Fruit fly (Drosophila melanogaster) whole organism, embryonic: ENCODE results near the gene Cyfip.

Source experiments
- ATbp ChIP-seq: fragments of 200-800 bp; sonication (Bioruptor generic); optimal IDR thresholded peaks from 2 replicates; lab custom pipeline; 2017; ENCODE audit warnings: missing biosample characterization, mild to moderate bottlenecking, missing genetic modification characterization, missing genetic modification reagents
- Aef1 ChIP-seq: fragments of 200-800 bp; sonication (Bioruptor generic); IDR thresholded peaks from 3 replicates; pipeline ENCODE4 v1.3.6; 2022; ENCODE audit warnings: missing biosample characterization, missing genetic modification characterization
- Asciz ChIP-seq: fragments of 200-800 bp; sonication (Bioruptor generic); optimal IDR thresholded peaks from 2 replicates; lab custom pipeline; 2017; ENCODE audit warnings: missing biosample characterization, mild to moderate bottlenecking, missing genetic modification characterization, missing genetic modification reagents
- Awh ChIP-seq: fragments of 200-800 bp; sonication (Bioruptor generic); IDR thresholded peaks from 2 replicates; pipeline ENCODE4, ENCODE4 v1.3.6; 2022; ENCODE audit warnings: missing biosample characterization, missing genetic modification characterization
- CG11398 ChIP-seq: fragments of 200-800 bp; sonication (Bioruptor generic); optimal IDR thresholded peaks from 2 replicates; lab custom pipeline; 2016; ENCODE audit warnings: missing biosample characterization, missing genetic modification characterization
- CG11456 ChIP-seq: fragments of 200-800 bp; sonication (Bioruptor generic); IDR thresholded peaks from 3 replicates; pipeline ENCODE4 v1.3.6; 2022; ENCODE audit warnings: missing biosample characterization, missing genetic modification characterization
- CG13624 ChIP-seq: fragments of 200-800 bp; sonication (Bioruptor generic); optimal IDR thresholded peaks from 2 replicates; lab custom pipeline; 2016; ENCODE audit warnings: missing biosample characterization, missing genetic modification characterization
- CG14710 ChIP-seq: fragments of 200-800 bp; sonication (Bioruptor generic); optimal IDR thresholded peaks from 3 replicates; lab custom pipeline; 2019; ENCODE audit warnings: missing biosample characterization, mild to moderate bottlenecking, missing genetic modification characterization, moderate library complexity
- CG15073 ChIP-seq: fragments of 200-800 bp; sonication (Bioruptor generic); optimal IDR thresholded peaks from 2 replicates; lab custom pipeline; 2016; ENCODE audit warnings: missing biosample characterization, missing genetic modification characterization
- CG15601 ChIP-seq: fragments of 200-800 bp; sonication (Bioruptor generic); optimal IDR thresholded peaks from 3 replicates; lab custom pipeline; 2019; ENCODE audit warnings: missing biosample characterization, mild to moderate bottlenecking, missing genetic modification characterization, moderate library complexity
- CG1602 ChIP-seq: fragments of 200-800 bp; sonication (Bioruptor generic); optimal IDR thresholded peaks from 3 replicates; lab custom pipeline; 2016; ENCODE audit warnings: missing biosample characterization, missing genetic modification characterization
- CG17912 ChIP-seq: fragments of 200-800 bp; sonication (Bioruptor generic); optimal IDR thresholded peaks from 2 replicates; lab custom pipeline; 2018; ENCODE audit warnings: missing biosample characterization, mild to moderate bottlenecking, missing genetic modification characterization
- CG18476 ChIP-seq: fragments of 200-800 bp; sonication (Bioruptor generic); optimal IDR thresholded peaks from 2 replicates; lab custom pipeline; 2016; ENCODE audit warnings: missing biosample characterization, mild to moderate bottlenecking, missing genetic modification characterization
- CG32772 ChIP-seq: fragments of 200-800 bp; sonication (Bioruptor generic); IDR thresholded peaks from 2 replicates; pipeline ENCODE4 v1.3.6; 2022; ENCODE audit warnings: missing biosample characterization, missing genetic modification characterization
- CG4404 ChIP-seq: fragments of 200-800 bp; sonication (Bioruptor generic); IDR thresholded peaks from 2 replicates; pipeline ENCODE4 v1.3.6; 2022; ENCODE audit warnings: missing biosample characterization, missing genetic modification characterization
- CkIIα-i1 ChIP-seq: fragments of 200-800 bp; sonication (Bioruptor generic); IDR thresholded peaks from 2 replicates; pipeline ENCODE4 v1.3.6; 2022; ENCODE audit warnings: missing biosample characterization, missing genetic modification characterization
- D19A ChIP-seq: fragments of 200-800 bp; optimal IDR thresholded peaks from 3 replicates; lab custom pipeline; 2019; ENCODE audit warnings: missing biosample characterization, mild to moderate bottlenecking, missing genetic modification characterization, moderate library complexity
- Dfd ChIP-seq, 2 experiments: fragments of >200 bp; optimal IDR thresholded peaks; 2 replicates each; lab custom pipeline; 2017; ENCODE audit warnings: missing biosample characterization in 2 of 2, missing genetic modification characterization in 2 of 2
- Ets65A ChIP-seq: fragments of 200-800 bp; sonication (Bioruptor generic); peaks from one replicate; lab custom pipeline; 2016; ENCODE audit warnings: missing biosample characterization, missing genetic modification characterization
- H2.0 ChIP-seq: fragments of 200-800 bp; sonication (Bioruptor generic); IDR thresholded peaks from 2 replicates; pipeline ENCODE4 v1.3.6; 2022; ENCODE audit warnings: missing biosample characterization, missing genetic modification characterization
- HLH54F ChIP-seq: fragments of 200-800 bp; sonication (Bioruptor generic); optimal IDR thresholded peaks from 3 replicates; lab custom pipeline; 2016; ENCODE audit warnings: missing biosample characterization, missing genetic modification characterization
- Mad ChIP-seq: fragments of 200-800 bp; sonication (Bioruptor generic); optimal IDR thresholded peaks from 2 replicates; lab custom pipeline; 2016; ENCODE audit warnings: missing biosample characterization, missing genetic modification characterization
- Med ChIP-seq: fragments of 200-800 bp; sonication (Bioruptor generic); peaks from one replicate; lab custom pipeline; 2016; ENCODE audit warnings: missing biosample characterization, missing genetic modification characterization, mild to moderate bottlenecking, inconsistent platforms, moderate library complexity
- Meics ChIP-seq: fragments of 200-800 bp; sonication (Bioruptor generic); optimal IDR thresholded peaks from 2 replicates; lab custom pipeline; 2017; ENCODE audit warnings: missing biosample characterization, mild to moderate bottlenecking, missing genetic modification characterization
- Myb ChIP-seq: fragments of 200-800 bp; sonication (Bioruptor generic); optimal IDR thresholded peaks from 2 replicates; lab custom pipeline; 2016; ENCODE audit warnings: missing biosample characterization, missing genetic modification characterization
- Optix ChIP-seq: fragments of 200-800 bp; sonication (Bioruptor generic); IDR thresholded peaks from 3 replicates; pipeline ENCODE4 v1.3.6; 2022; ENCODE audit warnings: missing biosample characterization, missing genetic modification characterization
- PHDP ChIP-seq: fragments of 200-800 bp; sonication (Bioruptor generic); optimal IDR thresholded peaks from 3 replicates; lab custom pipeline; 2018; ENCODE audit warnings: missing biosample characterization, mild to moderate bottlenecking, missing genetic modification characterization, moderate library complexity
- Trl ChIP-seq, 3 experiments: fragments of >200 bp in 2 of 3; fragments of 200-800 bp in 1 of 3; sonication (Bioruptor generic) in 1 of 3; optimal IDR thresholded peaks; 2 replicates in 1 of 3; 3 replicates in 2 of 3; lab custom pipeline; 2016 to 2017; ENCODE audit warnings: missing biosample characterization in 1 of 3, missing genetic modification characterization in 1 of 3
- Xbp1 ChIP-seq: fragments of 200-800 bp; sonication (Bioruptor generic); optimal IDR thresholded peaks from 3 replicates; lab custom pipeline; 2016; ENCODE audit warnings: missing biosample characterization, mild to moderate bottlenecking, missing genetic modification characterization
- br ChIP-seq: fragments of >200 bp; optimal IDR thresholded peaks from 2 replicates; lab custom pipeline; 2017
- caup ChIP-seq: fragments of 200-800 bp; sonication (Bioruptor generic); optimal IDR thresholded peaks from 3 replicates; lab custom pipeline; 2017; ENCODE audit warnings: missing biosample characterization, mild to moderate bottlenecking, missing genetic modification characterization, moderate library complexity; ENCODE audit not compliant: severe bottlenecking
- chm ChIP-seq: fragments of 200-800 bp; sonication (Bioruptor generic); IDR thresholded peaks from 2 replicates; pipeline ENCODE4 v1.3.6; 2022; ENCODE audit warnings: missing biosample characterization, missing genetic modification characterization
- crol ChIP-seq: fragments of 200-800 bp; sonication (Bioruptor generic); IDR thresholded peaks from 2 replicates; pipeline ENCODE4 v1.3.6; 2022; ENCODE audit warnings: missing biosample characterization, missing genetic modification characterization
- dmrt11E ChIP-seq: fragments of 200-800 bp; sonication (Bioruptor generic); optimal IDR thresholded peaks from 3 replicates; lab custom pipeline; 2018; ENCODE audit warnings: missing biosample characterization, mild to moderate bottlenecking, missing genetic modification characterization, moderate library complexity
- eve ChIP-seq, 2 experiments: fragments of >200 bp; optimal IDR thresholded peaks; 2 replicates each; lab custom pipeline; 2017; ENCODE audit warnings: missing biosample characterization in 2 of 2, missing genetic modification characterization in 2 of 2
- gro ChIP-seq: fragments of 200-800 bp; sonication (Bioruptor generic); optimal IDR thresholded peaks from 2 replicates; lab custom pipeline; 2016; ENCODE audit warnings: missing biosample characterization, missing genetic modification characterization
- hkb ChIP-seq, 2 experiments: fragments of 200-800 bp in 1 of 2; fragments of >200 bp in 1 of 2; sonication (Bioruptor generic) in 1 of 2; IDR thresholded peaks in 1 of 2; optimal IDR thresholded peaks in 1 of 2; 2 replicates each; pipeline versions ENCODE4 v1.3.6 to Lab custom; 2017 to 2022; ENCODE audit warnings: missing biosample characterization in 1 of 2, missing genetic modification characterization in 1 of 2
- kah ChIP-seq: fragments of 200-800 bp; sonication (Bioruptor generic); optimal IDR thresholded peaks from 2 replicates; lab custom pipeline; 2018; ENCODE audit warnings: missing biosample characterization, mild to moderate bottlenecking, missing genetic modification characterization
- ken ChIP-seq: fragments of 200-800 bp; sonication (Bioruptor generic); IDR thresholded peaks from 3 replicates; pipeline ENCODE4 v1.3.6; 2022; ENCODE audit warnings: missing biosample characterization, missing genetic modification characterization
- knrl ChIP-seq: fragments of 200-800 bp; sonication (Bioruptor generic); IDR thresholded peaks from 3 replicates; pipeline ENCODE4 v1.3.6; 2022; ENCODE audit warnings: missing biosample characterization, missing genetic modification characterization; ENCODE audit not compliant: partially characterized antibody
- nmo ChIP-seq: fragments of 200-800 bp; sonication (Bioruptor generic); optimal IDR thresholded peaks from 2 replicates; lab custom pipeline; 2018; ENCODE audit warnings: missing biosample characterization, mild to moderate bottlenecking, missing genetic modification characterization, moderate library complexity
- org-1 ChIP-seq: fragments of 200-800 bp; sonication (Bioruptor generic); optimal IDR thresholded peaks from 2 replicates; lab custom pipeline; 2017; ENCODE audit warnings: missing biosample characterization, missing genetic modification characterization
- pfk ChIP-seq: fragments of 200-800 bp; sonication (Bioruptor generic); optimal IDR thresholded peaks from 2 replicates; lab custom pipeline; 2018; ENCODE audit warnings: missing biosample characterization, mild to moderate bottlenecking, missing genetic modification characterization, moderate library complexity
- pros ChIP-seq: fragments of 200-800 bp; sonication (Bioruptor generic); optimal IDR thresholded peaks from 3 replicates; lab custom pipeline; 2019; ENCODE audit warnings: missing biosample characterization, mild to moderate bottlenecking, missing genetic modification characterization, moderate library complexity
- ro ChIP-seq: fragments of 200-800 bp; sonication (Bioruptor generic); IDR thresholded peaks from 2 replicates; pipeline ENCODE4 v1.3.6; 2022; ENCODE audit warnings: missing biosample characterization, missing genetic modification characterization
- sisA ChIP-seq: fragments of 200-800 bp; sonication (Bioruptor generic); IDR thresholded peaks from 2 replicates; pipeline ENCODE4 v1.3.6; 2022; ENCODE audit warnings: missing biosample characterization, missing genetic modification characterization
- so ChIP-seq: fragments of 200-800 bp; sonication (Bioruptor generic); IDR thresholded peaks from 3 replicates; pipeline ENCODE4 v1.3.6; 2022; ENCODE audit warnings: missing biosample characterization, missing genetic modification characterization
- ssp ChIP-seq: fragments of 200-800 bp; sonication (Bioruptor generic); IDR thresholded peaks from 2 replicates; pipeline ENCODE4 v1.3.6; 2022; ENCODE audit warnings: missing biosample characterization, missing genetic modification characterization
- tap ChIP-seq: fragments of 200-800 bp; optimal IDR thresholded peaks from 3 replicates; lab custom pipeline; 2019; ENCODE audit warnings: missing biosample characterization, mild to moderate bottlenecking, missing genetic modification characterization, moderate library complexity
- zen ChIP-seq: fragments of 200-800 bp; sonication (Bioruptor generic); optimal IDR thresholded peaks from 3 replicates; lab custom pipeline; 2018; ENCODE audit warnings: missing biosample characterization, mild to moderate bottlenecking, missing genetic modification characterization, moderate library complexity
- zf30C ChIP-seq: fragments of 200-800 bp; sonication (Bioruptor generic); optimal IDR thresholded peaks from 3 replicates; lab custom pipeline; 2018; ENCODE audit warnings: missing biosample characterization, mild to moderate bottlenecking, missing genetic modification characterization

Cyfip gene

dm6 chr3R:15366839-15367238 is 33.8 kb downstream of the Cyfip start (continued):
- TF ChIP-seq ssp (GFP tag; lab: Robert Waterston, UW), result 0 out of 2 replicates have a peak, but pooled peaks have one; percentile 27
- TF ChIP-seq Meics (GFP tag; lab: Kevin White, UChicago), result peak; percentile 13
- no peak for TF ChIP-seq ro (GFP tag; lab: Robert Waterston, UW)
- TF ChIP-seq ken (GFP tag; lab: Robert Waterston, UW), result no peak; the same call in 2 of the 3 replicates
- TF ChIP-seq gro (GFP tag; lab: Kevin White, UChicago), result no peak
- TF ChIP-seq caup, result no peak
- TF ChIP-seq Optix (GFP tag; lab: Robert Waterston, UW), result no peak
- TF ChIP-seq pros (GFP tag; lab: Kevin White, UChicago), result no peak
- TF ChIP-seq Myb (GFP tag; lab: Kevin White, UChicago), result no peak
- no peak for TF ChIP-seq CkIIα-i1
- peak; percentile 23 for TF ChIP-seq CG14710
- TF ChIP-seq hkb (optimal IDR thresholded peaks at IDR 0.05; lab: Kevin White, UChicago), result no peak
- peak; percentile 63 for TF ChIP-seq hkb (GFP tag; IDR thresholded peaks at IDR 0.05; lab: Robert Waterston, UW)
- TF ChIP-seq Mad (GFP tag; lab: Kevin White, UChicago), result no peak
- TF ChIP-seq zf30C (GFP tag; lab: Kevin White, UChicago), result peak; percentile 56
- TF ChIP-seq CG15073 (GFP tag; lab: Kevin White, UChicago), result no peak
- TF ChIP-seq knrl (GFP tag; lab: Robert Waterston, UW), result no peak
- TF ChIP-seq chm (GFP tag; lab: Robert Waterston, UW), result no peak
- TF ChIP-seq zen, result no peak
- TF ChIP-seq Trl (optimal IDR thresholded peaks at IDR 0.05; lab: Kevin White, UChicago), result no peak
- no peak for TF ChIP-seq Trl (GFP tag; optimal IDR thresholded peaks at IDR 0.05; lab: Kevin White, UChicago)
- no peak for TF ChIP-seq Dfd (GFP tag; optimal IDR thresholded peaks at IDR 0.05; lab: Kevin White, UChicago)
- no peak for TF ChIP-seq eve (GFP tag; optimal IDR thresholded peaks at IDR 0.05; lab: Kevin White, UChicago)
- TF ChIP-seq CG17912 (GFP tag; lab: Kevin White, UChicago), result no peak
- TF ChIP-seq CG11456, result no peak
- peak; percentile 68 for TF ChIP-seq Ets65A (GFP tag; lab: Kevin White, UChicago)
- no peak; the same call in 1 of the 2 replicates for TF ChIP-seq sisA
- TF ChIP-seq Xbp1, result peak; percentile 28
- TF ChIP-seq dmrt11E (tag; lab: Kevin White, UChicago), result peak; percentile 15
- no peak for TF ChIP-seq CG4404 (GFP tag; lab: Robert Waterston, UW)
- TF ChIP-seq CG13624 (GFP tag; lab: Kevin White, UChicago), result no peak
- peak; percentile 63 for TF ChIP-seq PHDP (tag; lab: Kevin White, UChicago)
- TF ChIP-seq CG1602 (GFP tag; lab: Kevin White, UChicago), result no peak
- TF ChIP-seq ATbp (GFP tag; lab: Kevin White, UChicago), result no peak
- no peak for TF ChIP-seq pfk (GFP tag; lab: Kevin White, UChicago)
- TF ChIP-seq so (GFP tag; lab: Robert Waterston, UW), result 0 out of 3 replicates have a peak, but pooled peaks have one; percentile 51
- peak; percentile 31 for TF ChIP-seq nmo (GFP tag; lab: Kevin White, UChicago)
- TF ChIP-seq Awh, result no peak
- no peak for TF ChIP-seq org-1
- TF ChIP-seq D19A (tag; lab: Kevin White, UChicago), result no peak
- peak; percentile 23; the same call in 1 of the 2 replicates for TF ChIP-seq H2.0 (GFP tag; lab: Robert Waterston, UW)
- peak; percentile 29 for TF ChIP-seq Med
- TF ChIP-seq Aef1 (GFP tag; lab: Robert Waterston, UW), result no peak
- no peak for TF ChIP-seq CG15601 (tag; lab: Kevin White, UChicago)
- TF ChIP-seq Asciz (GFP tag; lab: Kevin White, UChicago), result no peak
- no peak for TF ChIP-seq tap (tag; lab: Kevin White, UChicago)
- TF ChIP-seq kah, result no peak
- no peak for TF ChIP-seq CG11398 (GFP tag; lab: Kevin White, UChicago)
- TF ChIP-seq HLH54F (GFP tag; lab: Kevin White, UChicago), result no peak
- peak; percentile 4 for TF ChIP-seq CG18476
- TF ChIP-seq crol, result no peak
- TF ChIP-seq br (lab: Kevin White, UChicago), result no peak
- TF ChIP-seq CG32772 (GFP tag; lab: Robert Waterston, UW), result peak; percentile 42; the same call in 1 of the 2 replicates
